Worm (Caenorhabditis elegans): ENCODE data around the gene Y22F5A.11.

The Y22F5A.11 gene

DNA sequence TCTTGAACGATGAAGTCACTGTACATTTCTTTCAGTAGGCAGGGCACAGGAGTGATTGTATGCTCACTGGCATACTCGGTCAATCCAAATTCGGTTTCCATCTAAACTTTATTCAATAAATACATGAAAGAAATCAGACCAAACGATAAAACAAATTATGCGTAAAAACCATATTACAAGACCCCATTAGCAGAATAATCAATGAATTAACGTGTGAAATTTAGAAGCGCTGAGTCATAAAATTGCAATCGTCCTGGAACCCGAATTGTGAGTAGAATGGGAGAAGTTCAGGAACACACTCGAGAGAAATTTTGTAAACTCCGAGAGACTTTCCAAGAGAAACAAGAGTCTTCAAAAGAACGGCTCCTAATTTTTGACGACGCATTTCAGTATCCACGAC, 44.0 kb upstream of the Y22F5A.11 start, which contains the start of gene B0024.11:
TSS of gene B0024.11 (minus strand) at position 101 of the 400 bp plus-strand sequence.
- TF ChIP-seq nhr-12 (tag; optimal IDR thresholded peaks at IDR 0.05) = no peak
- TF ChIP-seq fos-1 (tag; optimal IDR thresholded peaks at IDR 0.05) = no peak
- TF ChIP-seq unc-55 (GFP tag; optimal IDR thresholded peaks at IDR 0.05) = no peak
- TF ChIP-seq blmp-1 (tag; optimal IDR thresholded peaks at IDR 0.05; ENCODE audit: insufficient read depth) = no peak

DNA sequence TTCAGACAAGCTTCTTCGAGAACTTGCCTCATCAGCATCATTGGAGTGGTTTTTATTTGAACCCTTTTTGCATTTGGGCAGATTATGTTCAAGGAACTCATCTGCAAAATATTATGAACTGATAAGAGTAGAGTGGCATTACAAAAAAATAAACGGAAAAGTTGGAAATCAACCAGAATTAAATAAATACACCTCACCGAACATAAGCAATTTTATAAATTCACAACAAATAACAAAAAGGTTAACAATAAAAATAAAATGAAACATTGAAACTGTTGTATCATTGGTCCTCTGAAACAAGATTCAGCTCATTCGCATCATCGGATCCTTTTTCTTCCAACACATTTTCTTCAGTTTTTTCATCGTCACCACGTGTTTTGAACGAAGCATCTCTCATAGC, 41.8 kb upstream of the Y22F5A.11 start, which contains the start of gene asps-1:
TSS of gene asps-1 (minus strand) at position 101 of the 400 bp plus-strand sequence.
- TF ChIP-seq nhr-10 (tag; optimal IDR thresholded peaks at IDR 0.05) (no peak), sma-3 (GFP tag; optimal IDR thresholded peaks at IDR 0.05) (no peak), nhr-77 (tag; optimal IDR thresholded peaks at IDR 0.05) (no peak), nhr-21 (tag; optimal IDR thresholded peaks at IDR 0.05) (no peak), ceh-16 (tag; optimal IDR thresholded peaks at IDR 0.05) (no peak), fos-1 (tag; optimal IDR thresholded peaks at IDR 0.05) (no peak), mab-5 (tag; optimal IDR thresholded peaks at IDR 0.05) (no peak), blmp-1 (tag; optimal IDR thresholded peaks at IDR 0.05; ENCODE audit: insufficient read depth) (no peak), nhr-11 (tag; optimal IDR thresholded peaks at IDR 0.05) (no peak), unc-55 (GFP tag; optimal IDR thresholded peaks at IDR 0.05) (no peak), gmeb-1 (tag; optimal IDR thresholded peaks at IDR 0.05) (no peak), C34F6.9 (tag; optimal IDR thresholded peaks at IDR 0.05) (no peak)

DNA sequence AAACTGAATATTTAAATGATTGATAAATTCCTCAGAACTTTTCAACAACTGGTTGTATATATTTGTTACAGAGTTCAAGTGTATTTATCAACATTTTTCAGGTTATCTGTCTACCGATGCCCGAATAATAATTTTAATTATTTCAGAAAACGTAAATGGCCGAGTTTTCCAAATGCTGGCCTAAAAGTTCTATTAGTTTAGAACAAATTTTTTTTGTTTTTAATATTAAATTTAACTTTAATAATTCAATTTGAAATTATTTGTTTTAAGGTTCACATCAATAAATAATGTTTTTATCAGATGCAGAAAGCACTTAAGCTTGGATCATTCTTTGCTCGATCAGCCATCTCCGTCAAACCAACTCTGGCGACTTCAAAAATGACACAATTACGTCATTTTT, 38.9 kb upstream of the Y22F5A.11 start, which contains the start of gene trx-2:
TSS of gene trx-2 (plus strand) at position 301 of the 400 bp plus-strand sequence.
- TF ChIP-seq ztf-11 (tag; optimal IDR thresholded peaks at IDR 0.05) (no peak), ztf-4 (tag; optimal IDR thresholded peaks at IDR 0.05) (no peak), lin-39 (tag; optimal IDR thresholded peaks at IDR 0.05) (no peak), nhr-25 (tag; optimal IDR thresholded peaks at IDR 0.05) (no peak), ceh-82 (tag; optimal IDR thresholded peaks at IDR 0.05) (no peak), elt-1 (tag; optimal IDR thresholded peaks at IDR 0.05) (no peak), Y55F3AM.14 (GFP tag; optimal IDR thresholded peaks at IDR 0.05) (no peak), R02D3.7 (tag; optimal IDR thresholded peaks at IDR 0.05) (no peak), unc-55 (GFP tag; optimal IDR thresholded peaks at IDR 0.05) (no peak), C34F6.9 (tag; optimal IDR thresholded peaks at IDR 0.05) (no peak), sma-3 (GFP tag; optimal IDR thresholded peaks at IDR 0.05) (no peak), egl-27 (tag; optimal IDR thresholded peaks at IDR 0.05) (no peak), alr-1 (tag; optimal IDR thresholded peaks at IDR 0.05) (no peak), elt-3 (tag; optimal IDR thresholded peaks at IDR 0.05) (no peak), sma-9 (GFP tag; optimal IDR thresholded peaks at IDR 0.05) (no peak), sma-9 (tag; optimal IDR thresholded peaks at IDR 0.05) (no peak), peb-1 (tag; optimal IDR thresholded peaks at IDR 0.05) (no peak), ama-1 (optimal IDR thresholded peaks at IDR 0.05) (no peak)

DNA sequence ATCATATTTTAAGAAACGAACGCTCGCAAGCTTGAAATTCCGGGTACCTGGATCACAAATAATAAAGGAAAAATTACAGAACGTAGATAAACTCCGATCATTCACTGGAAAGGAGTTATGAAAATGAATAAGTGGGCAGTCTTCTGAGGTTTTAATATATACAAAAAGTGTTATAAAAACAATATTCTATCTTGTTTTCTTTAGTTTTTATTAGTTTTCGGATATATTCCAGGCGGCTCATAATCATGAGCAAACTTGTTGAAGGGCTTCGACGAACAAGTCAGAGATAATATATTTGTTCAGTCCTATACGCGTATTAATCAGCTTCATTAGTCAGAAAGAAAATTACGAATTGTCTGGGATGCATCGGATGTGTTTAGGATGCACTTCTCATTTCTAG, 38.5 kb upstream of the Y22F5A.11 start, which contains the start of gene gcy-6:
TSS of gene gcy-6 (minus strand) at position 101 of the 400 bp plus-strand sequence.
- no peak for TF ChIP-seq nhr-237 (tag; optimal IDR thresholded peaks at IDR 0.05)
- no peak for TF ChIP-seq elt-3 (tag; optimal IDR thresholded peaks at IDR 0.05)

DNA sequence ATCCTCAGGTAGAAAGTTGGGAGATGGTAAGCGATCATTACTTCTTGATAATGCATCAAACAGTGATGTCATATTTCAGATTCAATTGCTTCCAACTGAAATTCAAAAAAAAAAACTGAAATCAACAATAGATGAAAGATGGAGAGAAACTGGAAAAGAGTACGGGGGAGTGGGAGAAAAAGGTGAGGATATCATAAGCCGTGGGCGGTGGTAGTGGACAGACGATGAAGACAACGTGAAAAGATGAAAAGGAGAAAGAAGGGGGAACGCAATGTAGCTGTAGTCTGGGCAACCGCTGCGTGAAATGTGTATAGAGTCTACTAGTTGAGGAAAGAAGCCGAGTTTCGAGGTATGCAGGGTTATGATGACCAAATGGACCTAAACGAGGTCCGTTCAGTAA, 31.8 kb upstream of the Y22F5A.11 start, which contains the start of gene che-12:
TSS of gene che-12 (minus strand) at position 101 of the 400 bp plus-strand sequence.
- TF ChIP-seq lsy-2 (tag; optimal IDR thresholded peaks at IDR 0.05) (no peak), mbf-1 (tag; optimal IDR thresholded peaks at IDR 0.05) (no peak), ztf-11 (tag; optimal IDR thresholded peaks at IDR 0.05) (no peak), nhr-10 (tag; optimal IDR thresholded peaks at IDR 0.05) (no peak), nhr-25 (tag; optimal IDR thresholded peaks at IDR 0.05) (no peak), snpc-4 (tag; optimal IDR thresholded peaks at IDR 0.05) (no peak), blmp-1 (tag; optimal IDR thresholded peaks at IDR 0.05; ENCODE audit: insufficient read depth) (no peak), ztf-1 (GFP tag; conservative IDR thresholded peaks at IDR 0.05) (no peak), nhr-77 (tag; optimal IDR thresholded peaks at IDR 0.05) (no peak), crh-2 (tag; optimal IDR thresholded peaks at IDR 0.05) (no peak), unc-39 (tag; optimal IDR thresholded peaks at IDR 0.05) (no peak), peb-1 (tag; optimal IDR thresholded peaks at IDR 0.05) (no peak), ceh-16 (tag; optimal IDR thresholded peaks at IDR 0.05) (no peak), sma-9 (GFP tag; optimal IDR thresholded peaks at IDR 0.05) (no peak), sma-9 (tag; optimal IDR thresholded peaks at IDR 0.05) (no peak)

All from whole organism, L2 larva.